Fruit fly (Drosophila melanogaster) Kc167 (cell line): Measurements from ENCODE around the gene NitFhit.

ENCODE experiments used
- h ChIP-seq: fragments of >200 bp; optimal IDR thresholded peaks from 3 replicates; lab custom pipeline; 2018; ENCODE audit warnings: missing external identifiers
- psq ChIP-seq: fragments of >200 bp; optimal IDR thresholded peaks from 2 replicates; lab custom pipeline; 2017; ENCODE audit warnings: missing external identifiers
- ttk ChIP-seq: sonication (Bioruptor generic); optimal IDR thresholded peaks from 2 replicates; lab custom pipeline; 2017; ENCODE audit warnings: missing external identifiers

DNA sequence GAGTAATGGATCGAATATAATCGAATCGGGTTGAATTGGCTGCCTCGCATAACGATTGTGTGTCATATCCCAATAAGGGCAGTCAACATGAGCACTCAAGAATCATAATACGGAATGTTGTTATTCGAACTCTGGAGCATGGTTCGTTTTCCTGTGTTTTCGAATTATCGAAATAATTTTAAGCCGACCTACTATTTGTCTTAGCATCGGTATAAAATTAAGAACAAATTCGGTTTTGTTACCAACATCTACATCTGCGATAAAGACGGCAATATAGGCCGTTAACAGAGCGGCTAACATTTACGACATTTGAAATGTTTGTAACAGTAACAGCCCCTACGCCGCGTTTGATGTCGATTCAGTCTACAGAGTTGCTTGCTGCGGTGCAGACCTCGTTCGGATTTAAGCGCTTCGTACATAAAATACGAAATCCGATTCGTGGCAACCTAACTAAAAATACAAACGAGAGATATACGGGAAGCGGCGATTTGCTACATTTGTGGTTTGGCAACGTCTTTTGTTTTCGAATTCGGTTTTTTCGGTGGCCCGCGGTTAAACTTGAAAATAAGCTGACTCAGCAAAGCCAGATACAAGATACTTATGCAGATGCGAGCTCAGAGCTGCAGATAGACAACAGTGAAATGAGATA lies 43.0 kb upstream of the NitFhit start:
- no peak for TF ChIP-seq psq
- no peak for TF ChIP-seq h (lab: Kevin White, UChicago)
- TF ChIP-seq ttk = no peak
